Fruit fly (Drosophila melanogaster): ENCODE results near the gene Dip-C.

- TF ChIP-seq CG2875 (GFP tag; optimal IDR thresholded peaks at IDR 0.05): no peak
- no peak for TF ChIP-seq CrebB (tag; optimal IDR thresholded peaks at IDR 0.05)
- no peak for TF ChIP-seq CG15514 (GFP tag; optimal IDR thresholded peaks at IDR 0.05)
- no peak for TF ChIP-seq CG6254 (GFP tag; optimal IDR thresholded peaks at IDR 0.05)
- no peak for TF ChIP-seq Mrtf (GFP tag; IDR thresholded peaks at IDR 0.05)
- TF ChIP-seq CG15479 (GFP tag; optimal IDR thresholded peaks at IDR 0.05): no peak
These were observed 33.8 kb upstream of the Dip-C start, which contains the start of gene vrs for dm6 chr3R:12447353-12447752.
